Fruit fly (Drosophila melanogaster): Measurements from ENCODE around the gene ND-ASHI.
A peak's percentile ranks its signal among the peaks of the same experiment; 100 is the strongest.

Gene ND-ASHI

DNA sequence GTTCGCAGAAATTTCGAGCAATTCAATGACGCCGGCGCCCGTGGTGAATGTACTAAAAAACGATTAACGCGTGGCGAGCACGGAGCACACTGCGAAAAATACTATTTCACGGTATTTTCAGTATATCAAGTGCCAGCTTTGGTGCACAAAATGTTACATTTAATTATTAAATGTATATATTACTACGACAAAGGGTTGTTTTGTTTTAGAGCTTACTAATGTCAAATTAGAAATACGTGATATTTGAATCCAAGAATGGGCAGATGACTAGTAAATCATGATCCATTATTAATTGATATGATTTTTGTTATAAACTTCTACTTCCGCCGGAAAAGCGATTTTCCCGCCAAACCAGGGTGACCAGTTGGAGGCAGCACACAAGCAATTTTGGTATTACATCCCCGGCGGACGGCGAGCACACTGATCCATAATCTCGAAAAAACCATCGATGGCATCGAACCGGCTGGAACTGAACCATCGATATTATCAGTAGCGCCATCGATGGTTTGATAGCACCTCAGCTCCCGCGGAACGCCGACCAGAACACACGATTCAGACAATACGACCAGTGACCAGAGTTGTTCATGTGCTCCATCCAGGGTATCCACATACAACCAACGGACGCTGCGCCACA is 24.6 kb downstream of the ND-ASHI start, which contains the start of the genes CG3226 and Cdc7 (continued):
- TF ChIP-seq Fer1 (GFP tag; optimal IDR thresholded peaks at IDR 0.05) (peak; percentile 90), CG15269 (tag; optimal IDR thresholded peaks at IDR 0.05) (peak; percentile 73), onecut (GFP tag; IDR thresholded peaks at IDR 0.05) (peak; percentile 75), Optix (GFP tag; IDR thresholded peaks at IDR 0.05) (no peak), fd96Cb (tag; optimal IDR thresholded peaks at IDR 0.05) (no peak), pzg (GFP tag; optimal IDR thresholded peaks at IDR 0.05) (peak; percentile 81), CG7372 (GFP tag; IDR thresholded peaks at IDR 0.05) (peak; percentile 40; the same call in 1 of the 2 replicates), Xbp1 (GFP tag; optimal IDR thresholded peaks at IDR 0.05) (peak; percentile 68), mam (GFP tag; optimal IDR thresholded peaks at IDR 0.05) (peak; percentile 31), CG2889 (GFP tag; IDR thresholded peaks at IDR 0.05) (no peak), trh (GFP tag; optimal IDR thresholded peaks at IDR 0.05) (peak; percentile 0), CG31365 (tag; optimal IDR thresholded peaks at IDR 0.05) (peak; percentile 45), Abd-B (GFP tag; optimal IDR thresholded peaks at IDR 0.05) (no peak), ranshi (GFP tag; IDR thresholded peaks at IDR 0.05) (peak; percentile 56), CG5953 (GFP tag; IDR thresholded peaks at IDR 0.05) (no peak), NK7.1 (GFP tag; optimal IDR thresholded peaks at IDR 0.05) (no peak), lilli (GFP tag; optimal IDR thresholded peaks at IDR 0.05) (peak; percentile 12), TFAM (GFP tag; optimal IDR thresholded peaks at IDR 0.05) (peak; percentile 10), HLH3B (GFP tag; IDR thresholded peaks at IDR 0.05) (peak; percentile 46; the same call in 1 of the 2 replicates), CG7928 (GFP tag; optimal IDR thresholded peaks at IDR 0.05) (peak; percentile 43), Dad (GFP tag; optimal IDR thresholded peaks at IDR 0.05) (peak; percentile 43), CG18011 (GFP tag; optimal IDR thresholded peaks at IDR 0.05) (peak; percentile 54), Hr51 (GFP tag; optimal IDR thresholded peaks at IDR 0.05) (peak; percentile 57 to 70), CG3407 (GFP tag; optimal IDR thresholded peaks at IDR 0.05) (peak; percentile 59), CG1603 (tag; optimal IDR thresholded peaks at IDR 0.05) (peak; percentile 73), abd-A (tag; optimal IDR thresholded peaks at IDR 0.05) (no peak), PHDP (tag; optimal IDR thresholded peaks at IDR 0.05) (peak; percentile 78), toy (GFP tag; IDR thresholded peaks at IDR 0.05) (no peak), D19A (tag; optimal IDR thresholded peaks at IDR 0.05) (peak; percentile 41), CG8944 (GFP tag; optimal IDR thresholded peaks at IDR 0.05) (peak; percentile 13), CG8281 (tag; optimal IDR thresholded peaks at IDR 0.05) (peak; percentile 47), CG8924 (tag; optimal IDR thresholded peaks at IDR 0.05) (peak; percentile 70), CG5245 (GFP tag; optimal IDR thresholded peaks at IDR 0.05) (peak; percentile 29), Dek (tag; optimal IDR thresholded peaks at IDR 0.05) (peak; percentile 56), CG1529 (GFP tag; optimal IDR thresholded peaks at IDR 0.05) (peak; percentile 62), sens-2 (GFP tag; IDR thresholded peaks at IDR 0.05) (no peak), BtbVII (GFP tag; optimal IDR thresholded peaks at IDR 0.05) (peak; percentile 83), cad (GFP tag; optimal IDR thresholded peaks at IDR 0.05) (no peak), CG9215 (GFP tag; IDR thresholded peaks at IDR 0.05) (no peak), ash1 (GFP tag; optimal IDR thresholded peaks at IDR 0.05) (peak; percentile 66), wdn (GFP tag; IDR thresholded peaks at IDR 0.05) (no peak), crol (GFP tag; IDR thresholded peaks at IDR 0.05) (no peak; the same call in 1 of the 2 replicates), CG11723 (GFP tag; optimal IDR thresholded peaks at IDR 0.05) (peak; percentile 52), kni (GFP tag; optimal IDR thresholded peaks at IDR 0.05) (peak; percentile 86), Sry-δ (GFP tag; optimal IDR thresholded peaks at IDR 0.05) (peak; percentile 73), CG17612 (GFP tag; IDR thresholded peaks at IDR 0.05) (no peak), Trl (optimal IDR thresholded peaks at IDR 0.05) (no peak), Trl (GFP tag; optimal IDR thresholded peaks at IDR 0.05) (peak; percentile 35), ci (GFP tag; IDR thresholded peaks at IDR 0.05) (peak; percentile 90), salm (tag; optimal IDR thresholded peaks at IDR 0.05) (peak; percentile 62), CG6254 (GFP tag; optimal IDR thresholded peaks at IDR 0.05) (peak; percentile 57)

Data from whole organism, embryonic.